Worm (Caenorhabditis elegans) whole organism, L1 larva: ENCODE results near the gene fbxa-141.

ENCODE experiments used
- Y116A8C.19 ChIP-seq: sonication (generic microtip); optimal IDR thresholded peaks from 2 replicates; lab custom pipeline; 2016; ENCODE audit warnings: missing compliant biosample characterization, missing genetic modification characterization, borderline replicate concordance
- blmp-1 ChIP-seq: fragments of 150-350 bp; optimal IDR thresholded peaks from 2 replicates; lab custom pipeline; 2014; ENCODE audit warnings: missing biosample characterization, missing genetic modification characterization
- ceh-63 ChIP-seq: fragments of 200-800 bp; sonication (Bioruptor generic); optimal IDR thresholded peaks from 2 replicates; lab custom pipeline; 2018; ENCODE audit warnings: mild to moderate bottlenecking, missing genetic modification characterization, missing compliant biosample characterization
- efl-1 ChIP-seq, 4 experiments: fragments of 150-350 bp; optimal IDR thresholded peaks in 3 of 4; peaks in 1 of 4; 1 replicate in 1 of 4; 2 replicates in 3 of 4; lab custom pipeline; 2014; ENCODE audit warnings: missing biosample characterization in 2 of 4, missing genetic modification characterization in 2 of 4, missing genetic modification reagents in 2 of 4
- egl-13 ChIP-seq: sonication (generic microtip); optimal IDR thresholded peaks from 2 replicates; lab custom pipeline; 2016; ENCODE audit warnings: missing genotype, missing genetic modification reagents, missing genetic modification characterization, missing compliant biosample characterization
- egl-27 ChIP-seq, 2 experiments: fragments of 150-350 bp in 1 of 2; sonication (generic microtip); optimal IDR thresholded peaks; 3 replicates each; lab custom pipeline; 2017 to 2018; ENCODE audit warnings: missing biosample characterization in 2 of 2, missing genetic modification characterization in 2 of 2, missing genetic modification reagents in 2 of 2
- elt-3 ChIP-seq, 6 experiments: fragments of 150-350 bp in 1 of 6; sonication (generic microtip); optimal IDR thresholded peaks; 2 replicates each; lab custom pipeline; 2017 to 2018; ENCODE audit warnings: missing biosample characterization in 6 of 6, missing genetic modification characterization in 6 of 6, inconsistent platforms in 1 of 6
- grh-1 ChIP-seq: fragments of 200-800 bp; sonication (Bioruptor generic); IDR thresholded peaks from 2 replicates; pipeline ENCODE4 v1.3.6; 2022; ENCODE audit warnings: missing genetic modification reagents, missing genetic modification characterization, missing compliant biosample characterization
- hlh-17 ChIP-seq: fragments of 200-800 bp; sonication (Bioruptor generic); optimal IDR thresholded peaks from 2 replicates; lab custom pipeline; 2018; ENCODE audit warnings: missing genetic modification characterization, mild to moderate bottlenecking, missing compliant biosample characterization, moderate library complexity, borderline replicate concordance
- hlh-4 ChIP-seq: sonication (generic microtip); optimal IDR thresholded peaks from 2 replicates; lab custom pipeline; 2016; ENCODE audit warnings: mild to moderate bottlenecking, missing genetic modification characterization, missing compliant biosample characterization
- isw-1 ChIP-seq: fragments of 200-800 bp; sonication (Bioruptor generic); IDR thresholded peaks from 2 replicates; pipeline ENCODE4 v1.3.6; 2022; ENCODE audit warnings: missing genetic modification characterization, missing compliant biosample characterization
- lin-13 ChIP-seq: fragments of 150-350 bp; optimal IDR thresholded peaks from 2 replicates; lab custom pipeline; 2014; ENCODE audit warnings: missing biosample characterization, missing genetic modification reagents, missing genetic modification characterization
- lin-14 ChIP-seq: fragments of 200-800 bp; sonication (Bioruptor generic); optimal IDR thresholded peaks from 2 replicates; lab custom pipeline; 2018; ENCODE audit warnings: mild to moderate bottlenecking, missing genetic modification characterization, moderate library complexity, missing compliant biosample characterization
- lin-35 ChIP-seq, 2 experiments: fragments of 150-350 bp; optimal IDR thresholded peaks; 2 replicates each; lab custom pipeline; 2014; ENCODE audit warnings: missing biosample characterization in 2 of 2, missing genetic modification characterization in 2 of 2, missing genetic modification reagents in 2 of 2
- lin-39 ChIP-seq: fragments of 150-350 bp; optimal IDR thresholded peaks from 2 replicates; lab custom pipeline; 2014; ENCODE audit warnings: missing biosample characterization, missing genetic modification reagents, missing genetic modification characterization
- lir-3 ChIP-seq: sonication (generic microtip); optimal IDR thresholded peaks from 2 replicates; lab custom pipeline; 2016; ENCODE audit warnings: mild to moderate bottlenecking, missing genetic modification characterization, moderate library complexity, missing compliant biosample characterization; ENCODE audit not compliant: poor library complexity
- lsy-2 ChIP-seq, 2 experiments: fragments of 150-350 bp; optimal IDR thresholded peaks; 2 replicates each; lab custom pipeline; 2014; ENCODE audit warnings: missing biosample characterization in 2 of 2, missing genetic modification characterization in 2 of 2
- mdl-1 ChIP-seq, 2 experiments: fragments of 150-350 bp; optimal IDR thresholded peaks; 2 replicates each; lab custom pipeline; 2014 to 2017; ENCODE audit warnings: missing biosample characterization in 2 of 2, missing genetic modification characterization in 2 of 2, inconsistent platforms in 1 of 2
- mep-1 ChIP-seq: fragments of 150-350 bp; optimal IDR thresholded peaks from 2 replicates; lab custom pipeline; 2014; ENCODE audit warnings: missing biosample characterization, missing genetic modification characterization
- nhr-19 ChIP-seq: fragments of 200-800 bp; sonication (Bioruptor generic); conservative IDR thresholded peaks from 2 replicates; pipeline ENCODE4 v1.3.6; 2022; ENCODE audit warnings: missing genetic modification characterization, missing compliant biosample characterization
- nhr-20 ChIP-seq: sonication (generic microtip); optimal IDR thresholded peaks from 2 replicates; lab custom pipeline; 2016; ENCODE audit warnings: mild to moderate bottlenecking, missing genetic modification characterization, missing compliant biosample characterization
- nhr-47 ChIP-seq: sonication (generic microtip); optimal IDR thresholded peaks from 2 replicates; lab custom pipeline; 2016; ENCODE audit warnings: mild to moderate bottlenecking, missing genetic modification characterization, moderate library complexity, missing compliant biosample characterization
- nhr-71 ChIP-seq: sonication (generic microtip); optimal IDR thresholded peaks from 2 replicates; lab custom pipeline; 2016; ENCODE audit warnings: mild to moderate bottlenecking, missing genetic modification characterization, moderate library complexity, missing compliant biosample characterization
- nhr-77 ChIP-seq: fragments of 150-350 bp; optimal IDR thresholded peaks from 2 replicates; lab custom pipeline; 2014; ENCODE audit warnings: missing biosample characterization, missing genetic modification characterization
- nhr-85 ChIP-seq: sonication (generic microtip); peaks from one replicate; lab custom pipeline; 2016; ENCODE audit warnings: missing genetic modification characterization, inconsistent platforms, missing compliant biosample characterization
- nhr-90 ChIP-seq: sonication (generic microtip); optimal IDR thresholded peaks from 2 replicates; lab custom pipeline; 2016; ENCODE audit warnings: mild to moderate bottlenecking, missing genetic modification characterization, missing compliant biosample characterization; ENCODE audit not compliant: poor library complexity
- pag-3 ChIP-seq: sonication (generic microtip); optimal IDR thresholded peaks from 2 replicates; lab custom pipeline; 2017; ENCODE audit warnings: missing genetic modification characterization, mild to moderate bottlenecking, missing compliant biosample characterization, antibody characterized with exemption, borderline replicate concordance; ENCODE audit not compliant: insufficient read depth
- rnt-1 ChIP-seq: sonication (generic microtip); optimal IDR thresholded peaks from 2 replicates; lab custom pipeline; 2016; ENCODE audit warnings: mild to moderate bottlenecking, missing genetic modification characterization, moderate library complexity, missing compliant biosample characterization
- snu-23 ChIP-seq: sonication (generic microtip); optimal IDR thresholded peaks from 2 replicates; lab custom pipeline; 2016; ENCODE audit warnings: missing genetic modification characterization, missing compliant biosample characterization
- swsn-7 ChIP-seq: sonication (generic microtip); optimal IDR thresholded peaks from 2 replicates; lab custom pipeline; 2016; ENCODE audit warnings: missing genetic modification characterization, missing compliant biosample characterization
- tbx-2 ChIP-seq: sonication (generic microtip); optimal IDR thresholded peaks from 2 replicates; lab custom pipeline; 2016; ENCODE audit warnings: missing genetic modification characterization, missing compliant biosample characterization
- unc-130 ChIP-seq: fragments of 150-350 bp; optimal IDR thresholded peaks from 2 replicates; lab custom pipeline; 2017; ENCODE audit warnings: missing biosample characterization, missing genetic modification characterization, inconsistent platforms
- unc-62 ChIP-seq: fragments of 150-350 bp; optimal IDR thresholded peaks from 2 replicates; lab custom pipeline; 2014; ENCODE audit warnings: missing biosample characterization, missing genetic modification reagents, missing genetic modification characterization
- xbp-1 ChIP-seq: sonication (generic microtip); optimal IDR thresholded peaks from 2 replicates; lab custom pipeline; 2016; ENCODE audit warnings: missing genetic modification characterization, missing compliant biosample characterization
- ztf-11 ChIP-seq, 2 experiments: sonication (generic microtip); optimal IDR thresholded peaks; 2 replicates each; lab custom pipeline; 2016 to 2017; ENCODE audit warnings: missing genetic modification characterization in 2 of 2, missing biosample characterization in 1 of 2, missing compliant biosample characterization in 1 of 2
- ztf-4 ChIP-seq: fragments of 150-350 bp; optimal IDR thresholded peaks from 2 replicates; lab custom pipeline; 2014; ENCODE audit warnings: missing biosample characterization, missing genetic modification characterization

fbxa-141 gene

ce11 chrX:14508823-14509259 is 3.9 kb downstream of the fbxa-141 start (continued):
- no peak for TF ChIP-seq hlh-4 (tag; lab: Kevin White, UChicago)
- TF ChIP-seq lir-3 = peak; percentile 1
- TF ChIP-seq ceh-63 (GFP tag; lab: Kevin White, UChicago) = no peak
- TF ChIP-seq grh-1 (GFP tag; lab: Robert Waterston, UW) = peak; percentile 56; the same call in 1 of the 2 replicates
- no peak for TF ChIP-seq unc-62
- TF ChIP-seq efl-1 (optimal IDR thresholded peaks at IDR 0.05; lab: Kevin White, UChicago) = peak in 1 of 2 experiments; percentile 5
- TF ChIP-seq efl-1 (GFP tag; optimal IDR thresholded peaks at IDR 0.05 in 1 of 2; lab: Kevin White, UChicago) = peak in 1 of 2 experiments; percentile 36
- TF ChIP-seq ztf-11 (tag; optimal IDR thresholded peaks at IDR 0.05; lab: Kevin White, UChicago) = no peak
- TF ChIP-seq pag-3 = peak; percentile 58

DNA sequence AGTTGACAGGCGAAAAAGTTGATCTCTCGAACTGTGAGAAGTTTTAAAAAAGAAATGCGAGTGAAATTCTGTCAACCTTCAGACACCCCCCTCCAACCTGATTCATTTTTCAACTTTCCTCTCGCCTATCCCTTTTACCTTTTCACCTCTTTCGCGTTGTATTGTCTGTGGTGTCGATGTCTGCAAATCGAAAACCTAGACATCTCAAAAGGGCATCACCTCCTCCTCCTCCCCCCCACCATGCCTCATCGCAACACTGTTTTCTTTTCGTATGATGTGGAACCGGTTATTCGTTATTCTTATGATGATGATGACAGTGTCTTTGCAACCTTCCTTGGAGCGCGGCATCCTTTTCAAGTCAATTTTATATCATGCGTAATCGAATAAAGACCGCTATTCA is 4.7 kb downstream of the fbxa-141 start:
- TF ChIP-seq nhr-85 (tag; lab: Kevin White, UChicago) = peak; percentile 98
- TF ChIP-seq elt-3 (tag; optimal IDR thresholded peaks at IDR 0.05; lab: Kevin White, UChicago) = peak in 5 of 6 experiments; percentile 1 to 83 (median 44)
- peak; percentile 37 for TF ChIP-seq ztf-4 (tag; lab: Kevin White, UChicago)
- TF ChIP-seq tbx-2 (tag; lab: Kevin White, UChicago) = peak; percentile 2
- peak in 1 of 2 experiments; percentile 55 for TF ChIP-seq mdl-1 (tag; optimal IDR thresholded peaks at IDR 0.05; lab: Kevin White, UChicago)
- TF ChIP-seq nhr-71 = peak; percentile 74
- TF ChIP-seq Y116A8C.19 = no peak
- peak; percentile 3 for TF ChIP-seq lin-13 (GFP tag; lab: Kevin White, UChicago)
- TF ChIP-seq nhr-90 (tag; lab: Kevin White, UChicago) = peak; percentile 67
- TF ChIP-seq egl-13 = no peak
- TF ChIP-seq unc-130 (tag; lab: Kevin White, UChicago) = no peak
- TF ChIP-seq rnt-1 (tag; lab: Kevin White, UChicago) = peak; percentile 1
- TF ChIP-seq lin-35 (GFP tag; optimal IDR thresholded peaks at IDR 0.05; lab: Kevin White, UChicago) = peak; percentile 12 to 41
- peak; percentile 86 for TF ChIP-seq lin-14 (GFP tag; lab: Kevin White, UChicago)
- peak; percentile 82 for TF ChIP-seq nhr-20 (tag; lab: Kevin White, UChicago)
- no peak for TF ChIP-seq hlh-17 (GFP tag; lab: Kevin White, UChicago)
- TF ChIP-seq lsy-2 (tag; optimal IDR thresholded peaks at IDR 0.05; lab: Kevin White, UChicago) = peak in 1 of 2 experiments; percentile 24
- no peak for TF ChIP-seq egl-27 (tag; optimal IDR thresholded peaks at IDR 0.05; lab: Kevin White, UChicago)
- no peak for TF ChIP-seq nhr-77 (tag; lab: Kevin White, UChicago)
- no peak for TF ChIP-seq efl-1 (optimal IDR thresholded peaks at IDR 0.05; lab: Kevin White, UChicago)
- peak in 1 of 2 experiments; percentile 28 for TF ChIP-seq efl-1 (GFP tag; optimal IDR thresholded peaks at IDR 0.05 in 1 of 2; lab: Kevin White, UChicago)
- peak; percentile 1 for TF ChIP-seq xbp-1 (tag; lab: Kevin White, UChicago)
- peak; percentile 94 for TF ChIP-seq grh-1 (GFP tag; lab: Robert Waterston, UW)
- peak; percentile 90 for TF ChIP-seq blmp-1 (tag; lab: Kevin White, UChicago)
- peak; percentile 65 for TF ChIP-seq snu-23 (GFP tag; lab: Kevin White, UChicago)
- TF ChIP-seq nhr-19 = peak; percentile 55
- TF ChIP-seq lin-39 = no peak
- peak; percentile 59 for TF ChIP-seq mep-1
- peak; percentile 48 for TF ChIP-seq nhr-47 (tag; lab: Kevin White, UChicago)
- no peak for TF ChIP-seq swsn-7 (tag; lab: Kevin White, UChicago)
- no peak for TF ChIP-seq isw-1 (GFP tag; lab: Robert Waterston, UW)
- TF ChIP-seq, all 84 proteins: peak for 21
